Worm (Caenorhabditis elegans): Measurements from ENCODE around the gene W09C2.8.

ce11 chrIV:9624977-9625376 lies 802 bp upstream of the W09C2.8 start, which contains the start of gene W09C2.10:
- no peak for TF ChIP-seq ztf-23 (GFP tag; IDR thresholded peaks at IDR 0.05)
- TF ChIP-seq klf-2 (GFP tag; conservative IDR thresholded peaks at IDR 0.05), result no peak
- TF ChIP-seq ztf-29 (GFP tag; IDR thresholded peaks at IDR 0.05), result no peak
